Fruit fly (Drosophila melanogaster) whole organism, embryonic: ENCODE measurements around the gene Mur2B.

Source experiments
- CG11085 ChIP-seq: fragments of 200-800 bp; sonication (Bioruptor generic); IDR thresholded peaks from 2 replicates; pipeline ENCODE4 v1.3.6; 2022; ENCODE audit warnings: missing biosample characterization, missing genetic modification characterization
- CG11093 ChIP-seq: fragments of 200-800 bp; sonication (Bioruptor generic); IDR thresholded peaks from 3 replicates; pipeline ENCODE4 v1.3.6; 2022; ENCODE audit warnings: missing biosample characterization, missing genetic modification characterization
- CG11723 ChIP-seq: fragments of 200-800 bp; sonication (Bioruptor generic); optimal IDR thresholded peaks from 2 replicates; lab custom pipeline; 2017; ENCODE audit warnings: missing biosample characterization, mild to moderate bottlenecking, missing genetic modification characterization
- CG12299 ChIP-seq: fragments of 200-800 bp; sonication (Bioruptor generic); optimal IDR thresholded peaks from 2 replicates; lab custom pipeline; 2018; ENCODE audit warnings: missing biosample characterization, mild to moderate bottlenecking, missing genetic modification characterization
- CG13424 ChIP-seq: fragments of 200-800 bp; sonication (Bioruptor generic); optimal IDR thresholded peaks from 2 replicates; lab custom pipeline; 2019; ENCODE audit warnings: missing biosample characterization, mild to moderate bottlenecking, missing genetic modification characterization, moderate library complexity
- CG14667 ChIP-seq: fragments of 200-800 bp; sonication (Bioruptor generic); IDR thresholded peaks from 2 replicates; pipeline ENCODE4 v1.3.6; 2022; ENCODE audit warnings: missing biosample characterization, missing genetic modification characterization
- CG1602 ChIP-seq: fragments of 200-800 bp; sonication (Bioruptor generic); optimal IDR thresholded peaks from 3 replicates; lab custom pipeline; 2016; ENCODE audit warnings: missing biosample characterization, missing genetic modification characterization
- CG1647 ChIP-seq: fragments of 200-800 bp; sonication (Bioruptor generic); optimal IDR thresholded peaks from 3 replicates; lab custom pipeline; 2016; ENCODE audit warnings: missing biosample characterization, missing genetic modification characterization
- CG16779 ChIP-seq: fragments of 200-800 bp; sonication (Bioruptor generic); IDR thresholded peaks from 2 replicates; pipeline ENCODE4 v1.3.6; 2022; ENCODE audit warnings: missing biosample characterization, missing genetic modification characterization
- CG17361 ChIP-seq: fragments of 200-800 bp; sonication (Bioruptor generic); IDR thresholded peaks from 3 replicates; pipeline ENCODE4 v1.3.6; 2022; ENCODE audit warnings: missing biosample characterization, missing genetic modification characterization
- CG18011 ChIP-seq: fragments of 200-800 bp; sonication (Bioruptor generic); optimal IDR thresholded peaks from 2 replicates; lab custom pipeline; 2017; ENCODE audit warnings: missing biosample characterization, missing genetic modification characterization, mild to moderate bottlenecking, moderate library complexity, missing genotype
- CG2875 ChIP-seq: fragments of 200-800 bp; sonication (Bioruptor generic); optimal IDR thresholded peaks from 2 replicates; lab custom pipeline; 2017; ENCODE audit warnings: missing biosample characterization, mild to moderate bottlenecking, missing genetic modification characterization, missing genetic modification reagents
- CG30020 ChIP-seq: fragments of 200-800 bp; optimal IDR thresholded peaks from 2 replicates; lab custom pipeline; 2019; ENCODE audit warnings: missing biosample characterization, mild to moderate bottlenecking, missing genetic modification characterization, moderate library complexity
- CG30403 ChIP-seq: fragments of 200-800 bp; sonication (Bioruptor generic); optimal IDR thresholded peaks from 3 replicates; lab custom pipeline; 2016; ENCODE audit warnings: missing biosample characterization, missing genetic modification characterization
- CG4282 ChIP-seq: fragments of 200-800 bp; sonication (Bioruptor generic); optimal IDR thresholded peaks from 2 replicates; lab custom pipeline; 2016; ENCODE audit warnings: missing biosample characterization, missing genetic modification characterization
- CG4360 ChIP-seq: fragments of 200-800 bp; sonication (Bioruptor generic); IDR thresholded peaks from 2 replicates; pipeline ENCODE4 v1.3.6; 2022; ENCODE audit warnings: missing biosample characterization, missing genetic modification characterization
- CG7372 ChIP-seq: fragments of 200-800 bp; sonication (Bioruptor generic); IDR thresholded peaks from 2 replicates; pipeline ENCODE4 v1.3.6; 2022; ENCODE audit warnings: missing biosample characterization, missing genetic modification characterization
- CG8478 ChIP-seq: fragments of >200 bp; optimal IDR thresholded peaks from 2 replicates; lab custom pipeline; 2018
- CTCF ChIP-seq: fragments of 200-800 bp; sonication (Bioruptor generic); optimal IDR thresholded peaks from 2 replicates; lab custom pipeline; 2017; ENCODE audit warnings: missing biosample characterization, mild to moderate bottlenecking, missing genetic modification characterization, moderate library complexity
- D19A ChIP-seq: fragments of 200-800 bp; optimal IDR thresholded peaks from 3 replicates; lab custom pipeline; 2019; ENCODE audit warnings: missing biosample characterization, mild to moderate bottlenecking, missing genetic modification characterization, moderate library complexity
- Elba2 ChIP-seq: fragments of 200-800 bp; sonication (Bioruptor generic); optimal IDR thresholded peaks from 3 replicates; lab custom pipeline; 2016; ENCODE audit warnings: missing biosample characterization, missing genetic modification characterization
- GATAe ChIP-seq: fragments of 200-800 bp; sonication (Bioruptor generic); conservative IDR thresholded peaks from 2 replicates; pipeline ENCODE4 v1.3.6; 2022; ENCODE audit warnings: missing biosample characterization, missing genetic modification characterization
- Gug ChIP-seq: fragments of 200-800 bp; sonication (Bioruptor generic); IDR thresholded peaks from 4 replicates; pipeline ENCODE4 v1.3.6; 2022; ENCODE audit warnings: missing biosample characterization, missing genetic modification characterization
- H15 ChIP-seq: fragments of 200-800 bp; sonication (Bioruptor generic); IDR thresholded peaks from 3 replicates; pipeline ENCODE4 v1.3.6; 2022; ENCODE audit warnings: missing biosample characterization, missing genetic modification characterization
- Hmr ChIP-seq: fragments of 200-800 bp; sonication (Bioruptor generic); optimal IDR thresholded peaks from 3 replicates; lab custom pipeline; 2017; ENCODE audit warnings: mild to moderate bottlenecking, missing biosample characterization, missing genetic modification reagents, missing genetic modification characterization
- MESR4 ChIP-seq: fragments of 200-800 bp; sonication (Bioruptor generic); optimal IDR thresholded peaks from 2 replicates; lab custom pipeline; 2018; ENCODE audit warnings: missing biosample characterization, mild to moderate bottlenecking, missing genetic modification characterization, moderate library complexity
- Myb ChIP-seq: fragments of 200-800 bp; sonication (Bioruptor generic); optimal IDR thresholded peaks from 2 replicates; lab custom pipeline; 2016; ENCODE audit warnings: missing biosample characterization, missing genetic modification characterization
- Pdp1 ChIP-seq, 2 experiments: fragments of 200-800 bp; sonication (Bioruptor generic); optimal IDR thresholded peaks; 3 replicates each; lab custom pipeline; 2016; ENCODE audit warnings: missing biosample characterization in 2 of 2, missing genetic modification characterization in 2 of 2, mild to moderate bottlenecking in 1 of 2, moderate library complexity in 1 of 2
- Rx ChIP-seq: fragments of 200-800 bp; sonication (Bioruptor generic); IDR thresholded peaks from 2 replicates; pipeline ENCODE4 v1.3.6; 2022; ENCODE audit warnings: missing biosample characterization, missing genetic modification characterization
- Scr ChIP-seq: fragments of 200-800 bp; sonication (Bioruptor generic); IDR thresholded peaks from 2 replicates; pipeline ENCODE4 v1.3.6; 2022; ENCODE audit warnings: missing biosample characterization, missing genetic modification characterization; ENCODE audit not compliant: partially characterized antibody
- Sin3A ChIP-seq: fragments of >200 bp; optimal IDR thresholded peaks from 2 replicates; lab custom pipeline; 2018
- ase ChIP-seq: fragments of 200-800 bp; sonication (Bioruptor generic); IDR thresholded peaks from 3 replicates; pipeline ENCODE4 v1.3.6; 2022; ENCODE audit warnings: missing biosample characterization, missing genetic modification characterization
- bab2 ChIP-seq: fragments of 200-800 bp; sonication (Bioruptor generic); optimal IDR thresholded peaks from 2 replicates; lab custom pipeline; 2016; ENCODE audit warnings: missing biosample characterization, missing genetic modification characterization
- bsh ChIP-seq, 2 experiments: fragments of 200-800 bp; sonication (Bioruptor generic); optimal IDR thresholded peaks; 2 replicates each; lab custom pipeline; 2017 to 2018; ENCODE audit warnings: mild to moderate bottlenecking in 2 of 2, missing biosample characterization in 2 of 2, missing genetic modification characterization in 2 of 2, moderate library complexity in 1 of 2
- da ChIP-seq: fragments of 200-800 bp; sonication (Bioruptor generic); optimal IDR thresholded peaks from 2 replicates; lab custom pipeline; 2016; ENCODE audit warnings: missing biosample characterization, missing genetic modification characterization
- disco-r ChIP-seq: fragments of 200-800 bp; sonication (Bioruptor generic); optimal IDR thresholded peaks from 2 replicates; lab custom pipeline; 2016; ENCODE audit warnings: missing biosample characterization, missing genetic modification characterization
- eve ChIP-seq, 2 experiments: fragments of >200 bp; optimal IDR thresholded peaks; 2 replicates each; lab custom pipeline; 2017; ENCODE audit warnings: missing biosample characterization in 2 of 2, missing genetic modification characterization in 2 of 2
- ewg ChIP-seq: fragments of 200-800 bp; sonication (Bioruptor generic); optimal IDR thresholded peaks from 3 replicates; lab custom pipeline; 2017; ENCODE audit warnings: mild to moderate bottlenecking, missing biosample characterization, missing genetic modification reagents, missing genetic modification characterization
- fd102C ChIP-seq: fragments of 200-800 bp; sonication (Bioruptor generic); optimal IDR thresholded peaks from 2 replicates; lab custom pipeline; 2018; ENCODE audit warnings: missing biosample characterization, mild to moderate bottlenecking, missing genetic modification characterization, moderate library complexity
- kah ChIP-seq: fragments of 200-800 bp; sonication (Bioruptor generic); optimal IDR thresholded peaks from 2 replicates; lab custom pipeline; 2018; ENCODE audit warnings: missing biosample characterization, mild to moderate bottlenecking, missing genetic modification characterization
- lov ChIP-seq, 2 experiments: fragments of 200-800 bp in 1 of 2; fragments of >200 bp in 1 of 2; sonication (Bioruptor generic) in 1 of 2; IDR thresholded peaks in 1 of 2; optimal IDR thresholded peaks in 1 of 2; 2 replicates in 1 of 2; 3 replicates in 1 of 2; pipeline versions ENCODE4 v1.3.6 to Lab custom; 2017 to 2022; ENCODE audit warnings: missing biosample characterization in 1 of 2, missing genetic modification characterization in 1 of 2
- nerfin-2 ChIP-seq: fragments of 200-800 bp; sonication (Bioruptor generic); IDR thresholded peaks from 2 replicates; pipeline ENCODE4 v1.3.6; 2022; ENCODE audit warnings: missing biosample characterization, missing genetic modification characterization; ENCODE audit not compliant: partially characterized antibody
- otp ChIP-seq: fragments of 200-800 bp; sonication (Bioruptor generic); IDR thresholded peaks from 3 replicates; pipeline ENCODE4, ENCODE4 v1.3.6; 2022; ENCODE audit warnings: missing biosample characterization, missing genetic modification characterization
- repo ChIP-seq: fragments of 200-800 bp; sonication (Bioruptor generic); optimal IDR thresholded peaks from 2 replicates; lab custom pipeline; 2016; ENCODE audit warnings: missing biosample characterization, missing genetic modification characterization
- run ChIP-seq: fragments of 200-800 bp; sonication (Bioruptor generic); optimal IDR thresholded peaks from 3 replicates; lab custom pipeline; 2018; ENCODE audit warnings: missing biosample characterization, mild to moderate bottlenecking, missing genetic modification characterization
- scrt ChIP-seq: fragments of 200-800 bp; sonication (Bioruptor generic); optimal IDR thresholded peaks from 2 replicates; lab custom pipeline; 2018; ENCODE audit warnings: missing biosample characterization, mild to moderate bottlenecking, missing genetic modification characterization, moderate library complexity
- slbo ChIP-seq: fragments of 200-800 bp; sonication (Bioruptor generic); IDR thresholded peaks from 2 replicates; pipeline ENCODE4 v1.3.6; 2022; ENCODE audit warnings: missing biosample characterization, missing genetic modification characterization
- slp2 ChIP-seq: fragments of 200-800 bp; sonication (Bioruptor generic); optimal IDR thresholded peaks from 2 replicates; lab custom pipeline; 2016; ENCODE audit warnings: missing biosample characterization, missing genetic modification characterization
- tna ChIP-seq: fragments of 200-800 bp; sonication (Bioruptor generic); IDR thresholded peaks from 2 replicates; pipeline ENCODE4 v1.3.6; 2022; ENCODE audit warnings: missing biosample characterization, missing genetic modification characterization; ENCODE audit not compliant: partially characterized antibody
- tx ChIP-seq: fragments of 200-800 bp; sonication (Bioruptor generic); optimal IDR thresholded peaks from 2 replicates; lab custom pipeline; 2016; ENCODE audit warnings: missing biosample characterization, missing genetic modification characterization
- wdn ChIP-seq: fragments of 200-800 bp; sonication (Bioruptor generic); IDR thresholded peaks from 2 replicates; pipeline ENCODE4 v1.3.6; 2022; ENCODE audit warnings: missing biosample characterization, missing genetic modification characterization
- zen2 ChIP-seq: fragments of 200-800 bp; sonication (Bioruptor generic); IDR thresholded peaks from 3 replicates; pipeline ENCODE4 v1.3.6; 2022; ENCODE audit warnings: missing biosample characterization, missing genetic modification characterization; ENCODE audit not compliant: partially characterized antibody

Mur2B gene

dm6 chrX:1476848-1477247 is 191.7 kb downstream of the Mur2B start, which contains the start of the genes Rab27 and mei-38 (continued):
- no peak for TF ChIP-seq disco-r (GFP tag; lab: Kevin White, UChicago)
- peak; percentile 5 for TF ChIP-seq repo (GFP tag; lab: Kevin White, UChicago)
- peak; percentile 74 for TF ChIP-seq Scr (GFP tag; lab: Robert Waterston, UW)
- TF ChIP-seq eve (GFP tag; optimal IDR thresholded peaks at IDR 0.05; lab: Kevin White, UChicago): no peak
- TF ChIP-seq da (GFP tag; lab: Kevin White, UChicago): no peak
- no peak for TF ChIP-seq CG17361 (GFP tag; lab: Robert Waterston, UW)
- TF ChIP-seq CG4282 (GFP tag; lab: Kevin White, UChicago): no peak
- TF ChIP-seq ase (GFP tag; lab: Robert Waterston, UW): no peak
- TF ChIP-seq H15 (GFP tag; lab: Robert Waterston, UW): no peak
- TF ChIP-seq CG30403 (GFP tag; lab: Kevin White, UChicago): peak; percentile 19
- no peak for TF ChIP-seq CG13424
- no peak for TF ChIP-seq bsh (GFP tag; optimal IDR thresholded peaks at IDR 0.05; lab: Kevin White, UChicago)
- no peak for TF ChIP-seq Gug (GFP tag; lab: Robert Waterston, UW)
- peak; percentile 59 for TF ChIP-seq Sin3A (lab: Kevin White, UChicago)
- TF ChIP-seq ewg: peak; percentile 68
- no peak for TF ChIP-seq scrt (GFP tag; lab: Kevin White, UChicago)
- TF ChIP-seq otp: no peak
- 0 out of 2 replicates have a peak, but pooled peaks have one; percentile 29 for TF ChIP-seq nerfin-2
- no peak for TF ChIP-seq Rx
- TF ChIP-seq CG1602: no peak
- TF ChIP-seq CG12299: no peak
- TF ChIP-seq CG14667: no peak
- TF ChIP-seq run (tag; lab: Kevin White, UChicago): no peak
- TF ChIP-seq CG11723: no peak
- TF ChIP-seq CTCF (GFP tag; lab: Kevin White, UChicago): no peak
- TF ChIP-seq CG11085: no peak
- no peak for TF ChIP-seq Elba2 (GFP tag; lab: Kevin White, UChicago)
- TF ChIP-seq Hmr: no peak
- peak; percentile 57; the same call in 1 of the 3 replicates for TF ChIP-seq zen2 (GFP tag; lab: Robert Waterston, UW)
- TF ChIP-seq CG2875 (GFP tag; lab: Kevin White, UChicago): no peak
- no peak for TF ChIP-seq CG4360
- no peak for TF ChIP-seq D19A (tag; lab: Kevin White, UChicago)
- no peak for TF ChIP-seq CG18011 (GFP tag; lab: Kevin White, UChicago)
- no peak for TF ChIP-seq MESR4 (GFP tag; lab: Kevin White, UChicago)
- no peak for TF ChIP-seq slp2 (GFP tag; lab: Kevin White, UChicago)
- no peak for TF ChIP-seq CG16779 (GFP tag; lab: Robert Waterston, UW)
- no peak for TF ChIP-seq CG7372 (GFP tag; lab: Robert Waterston, UW)
- TF ChIP-seq Myb (GFP tag; lab: Kevin White, UChicago): peak; percentile 75
- no peak for TF ChIP-seq GATAe (GFP tag; lab: Robert Waterston, UW)
- TF ChIP-seq CG11093: no peak
- peak; percentile 57; the same call in 1 of the 2 replicates for TF ChIP-seq slbo
- 0 out of 2 replicates have a peak, but pooled peaks have one; percentile 36 for TF ChIP-seq tna (GFP tag; lab: Robert Waterston, UW)
- TF ChIP-seq CG8478 (lab: Kevin White, UChicago): no peak
- no peak for TF ChIP-seq fd102C (GFP tag; lab: Kevin White, UChicago)
- TF ChIP-seq Pdp1 (GFP tag; optimal IDR thresholded peaks at IDR 0.05; lab: Kevin White, UChicago): peak in 1 of 2 experiments; percentile 28
- TF ChIP-seq CG30020 (tag; lab: Kevin White, UChicago): no peak
- peak; percentile 3 for TF ChIP-seq bab2 (GFP tag; lab: Kevin White, UChicago)
- TF ChIP-seq tx: no peak
- TF ChIP-seq wdn (GFP tag; lab: Robert Waterston, UW): no peak
- peak; percentile 14 for TF ChIP-seq CG1647 (GFP tag; lab: Kevin White, UChicago)
- TF ChIP-seq lov (optimal IDR thresholded peaks at IDR 0.05; lab: Kevin White, UChicago): no peak
- no peak for TF ChIP-seq lov (GFP tag; IDR thresholded peaks at IDR 0.05; lab: Robert Waterston, UW)
- no peak for TF ChIP-seq kah (GFP tag; lab: Kevin White, UChicago)
